Worm (Caenorhabditis elegans): ENCODE results near the gene prmt-5.

Gene prmt-5

ce11 chrIII:5241854-5242253 lies 11.5 kb downstream of the prmt-5 start:
- no peak for TF ChIP-seq unc-62 (GFP tag; optimal IDR thresholded peaks at IDR 0.05)
- TF ChIP-seq F37B4.10 (GFP tag; IDR thresholded peaks at IDR 0.05): 0 out of 2 replicates have a peak, but pooled peaks have one; percentile 53
- no peak for TF ChIP-seq madf-10 (tag; optimal IDR thresholded peaks at IDR 0.05)

- TF ChIP-seq zim-3 (tag; optimal IDR thresholded peaks at IDR 0.05) (no peak), let-526 (GFP tag; IDR thresholded peaks at IDR 0.05) (no peak), chd-7 (tag; optimal IDR thresholded peaks at IDR 0.05) (no peak), tbx-9 (tag; optimal IDR thresholded peaks at IDR 0.05; ENCODE audit: borderline replicate concordance) (no peak), lag-1 (GFP tag; IDR thresholded peaks at IDR 0.05) (no peak), C17E4.6 (GFP tag; IDR thresholded peaks at IDR 0.05) (no peak), sdz-38 (tag; optimal IDR thresholded peaks at IDR 0.05) (no peak), lin-40 (tag; optimal IDR thresholded peaks at IDR 0.05) (no peak), dpl-1 (GFP tag; optimal IDR thresholded peaks at IDR 0.05) (no peak), egl-44 (GFP tag; IDR thresholded peaks at IDR 0.05) (no peak), B0035.1 (tag; optimal IDR thresholded peaks at IDR 0.05) (no peak), nhr-27 (tag; optimal IDR thresholded peaks at IDR 0.05) (no peak), F22D6.2 (tag; optimal IDR thresholded peaks at IDR 0.05) (no peak), snpc-1.3 (tag; optimal IDR thresholded peaks at IDR 0.05; ENCODE audit: insufficient read depth) (no peak)
Measured at ce11 chrIII:5244539-5244938, 14.2 kb downstream of the prmt-5 start, which contains the start of gene cnd-1. TSS of gene cnd-1 (minus strand) at chrIII:5244639.

DNA sequence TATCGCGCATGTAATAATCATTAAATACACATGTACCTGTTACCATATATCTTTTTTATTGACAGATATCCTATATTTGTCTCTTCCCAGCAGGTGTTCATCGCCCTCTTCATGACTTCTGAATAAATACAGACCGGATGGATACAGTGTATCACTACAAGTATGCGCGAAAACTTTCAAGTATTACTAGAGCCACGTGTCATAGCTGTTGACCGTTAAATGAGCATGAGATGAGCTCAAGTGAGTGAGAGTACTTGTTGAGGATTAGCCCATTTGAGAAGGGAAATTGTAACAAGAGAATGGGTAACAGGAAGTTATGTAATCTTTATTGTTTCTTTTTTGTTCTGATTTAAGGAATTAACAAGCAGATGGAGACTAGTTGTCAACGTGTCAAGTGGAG lies 14.7 kb downstream of the prmt-5 start:
- no peak for TF ChIP-seq repo-1 (tag; optimal IDR thresholded peaks at IDR 0.05)
- TF ChIP-seq chd-7 (tag; optimal IDR thresholded peaks at IDR 0.05): no peak
- TF ChIP-seq Y53F4B.3 (GFP tag; IDR thresholded peaks at IDR 0.05): no peak

ce11 chrIII:5248706-5249105 lies 18.4 kb downstream of the prmt-5 start:
- no peak for TF ChIP-seq B0035.1 (tag; optimal IDR thresholded peaks at IDR 0.05)
- TF ChIP-seq nfya-2 (GFP tag; IDR thresholded peaks at IDR 0.05): no peak
- TF ChIP-seq ceh-79 (tag; optimal IDR thresholded peaks at IDR 0.05): no peak
- TF ChIP-seq hmg-20 (GFP tag; IDR thresholded peaks at IDR 0.05): no peak
- no peak for TF ChIP-seq bed-1 (GFP tag; IDR thresholded peaks at IDR 0.05)
- no peak for TF ChIP-seq Y79H2A.3 (GFP tag; conservative IDR thresholded peaks at IDR 0.05)
- no peak for TF ChIP-seq ztf-26 (tag; optimal IDR thresholded peaks at IDR 0.05)
- no peak for TF ChIP-seq F55B11.4 (tag; optimal IDR thresholded peaks at IDR 0.05; ENCODE audit: borderline replicate concordance, insufficient read depth)
- no peak for TF ChIP-seq F23B12.7 (tag; optimal IDR thresholded peaks at IDR 0.05; ENCODE audit: insufficient read depth)
- TF ChIP-seq pbrm-1 (GFP tag; IDR thresholded peaks at IDR 0.05): no peak
- TF ChIP-seq C17E4.6 (GFP tag; IDR thresholded peaks at IDR 0.05): no peak
- no peak for TF ChIP-seq efl-1 (GFP tag; optimal IDR thresholded peaks at IDR 0.05)
- TF ChIP-seq mxl-1 (tag; optimal IDR thresholded peaks at IDR 0.05): no peak
- TF ChIP-seq ztf-18 (tag; optimal IDR thresholded peaks at IDR 0.05): no peak
- TF ChIP-seq cebp-2 (GFP tag; IDR thresholded peaks at IDR 0.05): no peak
- TF ChIP-seq T26A5.8 (tag; optimal IDR thresholded peaks at IDR 0.05): no peak

- TF ChIP-seq attf-3 (GFP tag; conservative IDR thresholded peaks at IDR 0.05): peak; percentile 83
- TF ChIP-seq aptf-3 (GFP tag; IDR thresholded peaks at IDR 0.05): no peak
Measured at ce11 chrIII:5254108-5254507, 23.8 kb downstream of the prmt-5 start, which contains the start of the genes sumv-1 and gop-1. TSS of gene sumv-1 (minus strand) at chrIII:5254187. TSS of gene gop-1 (plus strand) at chrIII:5254438.
